Fruit fly (Drosophila melanogaster): Measurements from ENCODE around the gene CG8043.
A peak's percentile ranks its signal among the peaks of the same experiment; 100 is the strongest.

The CG8043 gene

dm6 chr3R:8659200-8659897 lies 17.4 kb upstream of the CG8043 start (continued):
- TF ChIP-seq jumu (GFP tag; optimal IDR thresholded peaks at IDR 0.05), result peak; percentile 26
- peak; percentile 10; the same call in 1 of the 2 replicates for TF ChIP-seq inv (GFP tag; IDR thresholded peaks at IDR 0.05; ENCODE audit: partially characterized antibody)
- TF ChIP-seq CG7987 (GFP tag; optimal IDR thresholded peaks at IDR 0.05), result peak; percentile 37
- peak; percentile 43 for TF ChIP-seq CG11723 (GFP tag; optimal IDR thresholded peaks at IDR 0.05)
- peak; percentile 37 for TF ChIP-seq Hr3 (GFP tag; optimal IDR thresholded peaks at IDR 0.05)
- peak; percentile 27 for TF ChIP-seq Abd-B (GFP tag; optimal IDR thresholded peaks at IDR 0.05)
- TF ChIP-seq Opbp (GFP tag; IDR thresholded peaks at IDR 0.05; ENCODE audit: partially characterized antibody), result 0 out of 3 replicates have a peak, but pooled peaks have one; percentile 27
- TF ChIP-seq Hr78 (GFP tag; optimal IDR thresholded peaks at IDR 0.05), result peak in 1 of 2 experiments; percentile 4
- TF ChIP-seq tll (GFP tag; optimal IDR thresholded peaks at IDR 0.05), result no peak
- peak; percentile 61 for TF ChIP-seq CHES-1-like (GFP tag; optimal IDR thresholded peaks at IDR 0.05)
- TF ChIP-seq dan (GFP tag; IDR thresholded peaks at IDR 0.05), result no peak
- TF ChIP-seq CG14965 (GFP tag; optimal IDR thresholded peaks at IDR 0.05; ENCODE audit: borderline replicate concordance), result no peak
- peak; percentile 26 to 34 for TF ChIP-seq Trl (optimal IDR thresholded peaks at IDR 0.05)
- peak; percentile 53 for TF ChIP-seq Trl (GFP tag; optimal IDR thresholded peaks at IDR 0.05)
- peak; percentile 61 for TF ChIP-seq Sox102F (GFP tag; optimal IDR thresholded peaks at IDR 0.05)
- no peak for TF ChIP-seq Kr (GFP tag; optimal IDR thresholded peaks at IDR 0.05)
- peak; percentile 85 for TF ChIP-seq CG10321 (GFP tag; IDR thresholded peaks at IDR 0.05)
- peak; percentile 72; the same call in 1 of the 3 replicates for TF ChIP-seq CG17361 (GFP tag; IDR thresholded peaks at IDR 0.05)
- TF ChIP-seq CG10959 (GFP tag; IDR thresholded peaks at IDR 0.05), result no peak
- TF ChIP-seq CG30403 (GFP tag; optimal IDR thresholded peaks at IDR 0.05), result peak; percentile 65
- no peak for TF ChIP-seq ac (GFP tag; optimal IDR thresholded peaks at IDR 0.05)
- TF ChIP-seq CG13894 (tag; optimal IDR thresholded peaks at IDR 0.05), result peak; percentile 71
- 0 out of 2 replicates have a peak, but pooled peaks have one; percentile 23 for TF ChIP-seq ato (GFP tag; IDR thresholded peaks at IDR 0.05; ENCODE audit: partially characterized antibody)
- TF ChIP-seq Dip3 (GFP tag; optimal IDR thresholded peaks at IDR 0.05), result peak; percentile 53
- peak; percentile 25 for TF ChIP-seq Asciz (GFP tag; optimal IDR thresholded peaks at IDR 0.05)
- TF ChIP-seq HLH54F (GFP tag; optimal IDR thresholded peaks at IDR 0.05), result peak; percentile 53
- TF ChIP-seq bab2 (GFP tag; optimal IDR thresholded peaks at IDR 0.05), result peak; percentile 38
- no peak for TF ChIP-seq salm (tag; optimal IDR thresholded peaks at IDR 0.05)
- TF ChIP-seq CG6254 (GFP tag; optimal IDR thresholded peaks at IDR 0.05), result peak; percentile 46
- peak; percentile 31 for TF ChIP-seq dm (GFP tag; optimal IDR thresholded peaks at IDR 0.05)
- peak; percentile 63 for TF ChIP-seq Drgx (GFP tag; IDR thresholded peaks at IDR 0.05)
- peak; percentile 66 for TF ChIP-seq CG10431 (GFP tag; optimal IDR thresholded peaks at IDR 0.05)
- TF ChIP-seq Hmr (GFP tag; optimal IDR thresholded peaks at IDR 0.05), result peak; percentile 77
- TF ChIP-seq ATbp (GFP tag; optimal IDR thresholded peaks at IDR 0.05), result peak; percentile 47
- 0 out of 2 replicates have a peak, but pooled peaks have one; percentile 56 for TF ChIP-seq cas (GFP tag; IDR thresholded peaks at IDR 0.05)
- peak; percentile 73 for TF ChIP-seq twi (tag; optimal IDR thresholded peaks at IDR 0.05)
- TF ChIP-seq lola (GFP tag; optimal IDR thresholded peaks at IDR 0.05), result peak in 1 of 3 experiments; percentile 50
- peak; percentile 27; the same call in 1 of the 2 replicates for TF ChIP-seq CG14667 (GFP tag; IDR thresholded peaks at IDR 0.05)
- peak; percentile 37; the same call in 1 of the 3 replicates for TF ChIP-seq otp (GFP tag; IDR thresholded peaks at IDR 0.05)
- peak; percentile 44; the same call in 1 of the 2 replicates for TF ChIP-seq CG17328 (GFP tag; IDR thresholded peaks at IDR 0.05)
- TF ChIP-seq E2f2 (GFP tag; IDR thresholded peaks at IDR 0.05), result peak; percentile 24; the same call in 1 of the 2 replicates
- peak; percentile 23 for TF ChIP-seq CG31365 (tag; optimal IDR thresholded peaks at IDR 0.05)
- TF ChIP-seq CG3065 (GFP tag; optimal IDR thresholded peaks at IDR 0.05), result no peak
- TF ChIP-seq HHEX (GFP tag; optimal IDR thresholded peaks at IDR 0.05), result peak; percentile 69
- no peak for TF ChIP-seq CG4854 (GFP tag; optimal IDR thresholded peaks at IDR 0.05)
- TF ChIP-seq fd64A (GFP tag; optimal IDR thresholded peaks at IDR 0.05), result peak; percentile 29
- TF ChIP-seq CG12219 (GFP tag; optimal IDR thresholded peaks at IDR 0.05), result no peak
- no peak for TF ChIP-seq NC2α (GFP tag; optimal IDR thresholded peaks at IDR 0.05)
